Worm (Caenorhabditis elegans): ENCODE measurements around the gene Y57A10A.24.

ce11 chrII:12228005-12228404, 14.7 kb upstream of the Y57A10A.24 start, which contains the start of gene sinh-1:
- TF ChIP-seq ama-1 (optimal IDR thresholded peaks at IDR 0.05) (no peak), B0310.2 (tag; optimal IDR thresholded peaks at IDR 0.05) (no peak), ets-7 (tag; optimal IDR thresholded peaks at IDR 0.05) (no peak), pes-1 (GFP tag; IDR thresholded peaks at IDR 0.05) (no peak), hnd-1 (tag; optimal IDR thresholded peaks at IDR 0.05) (no peak), scrt-1 (GFP tag; IDR thresholded peaks at IDR 0.05) (no peak), F13C5.2 (tag; optimal IDR thresholded peaks at IDR 0.05) (no peak), hmg-4 (GFP tag; optimal IDR thresholded peaks at IDR 0.05) (no peak), flt-1 (GFP tag; IDR thresholded peaks at IDR 0.05) (no peak), sea-1 (GFP tag; conservative IDR thresholded peaks at IDR 0.05) (no peak), tbx-37 (GFP tag; conservative IDR thresholded peaks at IDR 0.05) (no peak)
